Worm (Caenorhabditis elegans): ENCODE results near the gene str-253.

- TF ChIP-seq ces-1 (GFP tag; optimal IDR thresholded peaks at IDR 0.05) (no peak), skn-1 (tag; optimal IDR thresholded peaks at IDR 0.05) (no peak)
These were observed 11.8 kb downstream of the str-253 start, which contains the start of gene cyp-33C3 for ce11 chrV:2242630-2243029.
